Fruit fly (Drosophila melanogaster) S2 (cell line): ENCODE results near the gene CG6574.

Source experiments
- CG8478 ChIP-seq: fragments of >200 bp; optimal IDR thresholded peaks from 2 replicates; lab custom pipeline; 2018
- CTCF ChIP-seq, 2 experiments: fragments of >200 bp; optimal IDR thresholded peaks; 2 replicates each; lab custom pipeline; 2018

DNA sequence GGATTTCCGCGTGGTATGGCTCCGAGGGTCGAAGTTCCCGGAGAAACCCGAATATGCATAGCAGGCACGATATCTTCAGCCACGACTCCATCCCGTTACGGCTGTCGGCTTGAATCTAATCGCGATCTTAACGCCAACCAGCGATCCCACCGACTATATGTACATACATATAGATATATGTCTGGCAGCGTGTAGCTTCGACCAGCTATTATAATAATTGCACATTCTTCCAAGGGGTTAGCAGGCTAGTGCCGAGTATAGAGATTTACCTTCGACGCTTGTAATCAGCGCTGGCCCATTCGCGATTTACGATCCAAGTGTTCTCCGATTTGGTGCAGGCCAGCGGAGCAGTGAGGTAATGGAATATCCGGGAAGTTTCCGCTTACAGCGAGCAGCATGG is 3.1 kb downstream of the CG6574 start, which contains the start of gene CG14694:
- TF ChIP-seq CG8478 (lab: Kevin White, UChicago) (no peak), CTCF (optimal IDR thresholded peaks at IDR 0.05; lab: Kevin White, UChicago) (no peak)
